Worm (Caenorhabditis elegans) whole organism, L1 larva: ENCODE results near the gene F37A4.5.

Experiments
- alr-1 ChIP-seq: fragments of 200-800 bp; sonication (Bioruptor generic); optimal IDR thresholded peaks from 2 replicates; lab custom pipeline; 2018; ENCODE audit warnings: borderline replicate concordance, mild to moderate bottlenecking, missing genetic modification characterization, missing compliant biosample characterization
- aly-2 ChIP-seq: fragments of 150-350 bp; optimal IDR thresholded peaks from 2 replicates; lab custom pipeline; 2014; ENCODE audit warnings: missing biosample characterization, missing genetic modification characterization
- ceh-63 ChIP-seq: fragments of 200-800 bp; sonication (Bioruptor generic); optimal IDR thresholded peaks from 2 replicates; lab custom pipeline; 2018; ENCODE audit warnings: mild to moderate bottlenecking, missing genetic modification characterization, missing compliant biosample characterization
- ets-5 ChIP-seq: fragments of 200-800 bp; sonication (Bioruptor generic); IDR thresholded peaks from 2 replicates; pipeline ENCODE4 v1.3.6; 2022; ENCODE audit warnings: missing genetic modification characterization, missing compliant biosample characterization
- fos-1 ChIP-seq: fragments of 150-350 bp; optimal IDR thresholded peaks from 2 replicates; lab custom pipeline; 2014; ENCODE audit warnings: missing biosample characterization, missing genetic modification characterization
- jun-1 ChIP-seq: fragments of 150-350 bp; optimal IDR thresholded peaks from 2 replicates; lab custom pipeline; 2014; ENCODE audit warnings: missing biosample characterization, missing genetic modification reagents, missing genetic modification characterization
- lin-13 ChIP-seq: fragments of 150-350 bp; optimal IDR thresholded peaks from 2 replicates; lab custom pipeline; 2014; ENCODE audit warnings: missing biosample characterization, missing genetic modification reagents, missing genetic modification characterization
- mdl-1 ChIP-seq, 2 experiments: fragments of 150-350 bp; optimal IDR thresholded peaks; 2 replicates each; lab custom pipeline; 2014 to 2017; ENCODE audit warnings: missing biosample characterization in 2 of 2, missing genetic modification characterization in 2 of 2, inconsistent platforms in 1 of 2
- mep-1 ChIP-seq: fragments of 150-350 bp; optimal IDR thresholded peaks from 2 replicates; lab custom pipeline; 2014; ENCODE audit warnings: missing biosample characterization, missing genetic modification characterization
- nhr-237 ChIP-seq: fragments of 150-350 bp; optimal IDR thresholded peaks from 2 replicates; lab custom pipeline; 2014; ENCODE audit warnings: missing biosample characterization, missing genetic modification characterization
- nhr-77 ChIP-seq: fragments of 150-350 bp; optimal IDR thresholded peaks from 2 replicates; lab custom pipeline; 2014; ENCODE audit warnings: missing biosample characterization, missing genetic modification characterization
- sox-4 ChIP-seq: sonication (generic microtip); optimal IDR thresholded peaks from 2 replicates; lab custom pipeline; 2016; ENCODE audit warnings: missing genetic modification characterization, missing compliant biosample characterization
- sup-37 ChIP-seq: fragments of 200-800 bp; sonication (Bioruptor generic); optimal IDR thresholded peaks from 2 replicates; lab custom pipeline; 2018; ENCODE audit warnings: mild to moderate bottlenecking, missing genetic modification characterization, missing compliant biosample characterization

DNA sequence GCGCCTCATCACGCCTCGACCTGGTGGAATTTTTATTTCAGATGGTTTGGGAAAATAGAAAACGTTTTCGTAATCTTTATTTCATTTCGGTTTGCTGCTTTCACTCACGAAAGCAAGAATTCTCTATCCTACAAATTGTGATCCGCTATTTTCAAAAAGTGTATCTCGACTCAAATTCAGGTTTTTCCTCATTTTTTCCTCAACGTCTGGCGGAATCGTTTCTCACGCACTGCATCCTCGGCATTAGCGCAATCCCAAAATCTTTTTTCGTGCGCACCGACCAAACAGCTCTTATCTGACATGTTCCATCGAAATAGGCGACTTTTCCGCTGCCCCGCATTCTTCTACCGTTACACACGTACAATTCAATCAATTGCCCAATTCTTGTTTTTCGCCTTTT lies 6.6 kb downstream of the F37A4.5 start, which contains the start of gene F37A4.3:
- no peak for TF ChIP-seq nhr-77 (tag; lab: Kevin White, UChicago)
- TF ChIP-seq aly-2 (tag; lab: Kevin White, UChicago): no peak
- no peak for TF ChIP-seq nhr-237 (tag; lab: Kevin White, UChicago)
- TF ChIP-seq alr-1 (tag; lab: Kevin White, UChicago): no peak
- TF ChIP-seq jun-1 (tag; lab: Kevin White, UChicago): no peak
- TF ChIP-seq ets-5 (GFP tag; lab: Robert Waterston, UW): no peak
- TF ChIP-seq mdl-1 (tag; optimal IDR thresholded peaks at IDR 0.05; lab: Kevin White, UChicago): no peak
- no peak for TF ChIP-seq sup-37 (GFP tag; lab: Kevin White, UChicago)
- TF ChIP-seq sox-4 (tag; lab: Kevin White, UChicago): no peak
- TF ChIP-seq mep-1: no peak
- TF ChIP-seq ceh-63 (GFP tag; lab: Kevin White, UChicago): no peak
- no peak for TF ChIP-seq lin-13 (GFP tag; lab: Kevin White, UChicago)
- TF ChIP-seq fos-1 (tag; lab: Kevin White, UChicago): no peak
